Worm (Caenorhabditis elegans) whole organism, L2 larva: ENCODE measurements around the gene sto-3.

Source experiments
- C34F6.9 ChIP-seq: fragments of 150-350 bp; optimal IDR thresholded peaks from 2 replicates; lab custom pipeline; 2014; ENCODE audit warnings: missing biosample characterization, missing genetic modification characterization
- F13H6.1 ChIP-seq: sonication (generic microtip); optimal IDR thresholded peaks from 2 replicates; lab custom pipeline; 2016; ENCODE audit warnings: missing genetic modification characterization, missing compliant biosample characterization
- R02D3.7 ChIP-seq: fragments of 150-350 bp; optimal IDR thresholded peaks from 2 replicates; lab custom pipeline; 2014; ENCODE audit warnings: missing biosample characterization, missing genetic modification characterization
- Y55F3AM.14 ChIP-seq: fragments of 200-800 bp; sonication (Bioruptor generic); optimal IDR thresholded peaks from 2 replicates; lab custom pipeline; 2018; ENCODE audit warnings: mild to moderate bottlenecking, missing genetic modification characterization, missing compliant biosample characterization
- ZK546.5 ChIP-seq: sonication (generic microtip); optimal IDR thresholded peaks from 2 replicates; lab custom pipeline; 2017; ENCODE audit warnings: missing biosample characterization, missing genetic modification characterization
- alr-1 ChIP-seq: fragments of 150-350 bp; optimal IDR thresholded peaks from 2 replicates; lab custom pipeline; 2014; ENCODE audit warnings: missing biosample characterization, missing genetic modification characterization
- aly-2 ChIP-seq: fragments of 150-350 bp; optimal IDR thresholded peaks from 2 replicates; lab custom pipeline; 2014; ENCODE audit warnings: missing biosample characterization, missing genetic modification characterization
- ama-1 ChIP-seq: fragments of 150-350 bp; optimal IDR thresholded peaks from 2 replicates; lab custom pipeline; 2018; ENCODE audit warnings: inconsistent platforms
- blmp-1 ChIP-seq: sonication (generic microtip); optimal IDR thresholded peaks from 2 replicates; lab custom pipeline; 2017; ENCODE audit warnings: missing genetic modification characterization, mild to moderate bottlenecking, missing compliant biosample characterization, antibody characterized with exemption, moderate library complexity; ENCODE audit not compliant: insufficient read depth
- ceh-16 ChIP-seq: fragments of 150-350 bp; optimal IDR thresholded peaks from 2 replicates; lab custom pipeline; 2014; ENCODE audit warnings: missing biosample characterization, missing genetic modification characterization
- ceh-82 ChIP-seq: fragments of 150-350 bp; optimal IDR thresholded peaks from 2 replicates; lab custom pipeline; 2014; ENCODE audit warnings: missing biosample characterization, missing genetic modification characterization
- crh-2 ChIP-seq: sonication (generic microtip); optimal IDR thresholded peaks from 2 replicates; lab custom pipeline; 2017; ENCODE audit warnings: missing biosample characterization, missing genetic modification characterization
- dmd-4 ChIP-seq: sonication (generic microtip); optimal IDR thresholded peaks from 2 replicates; lab custom pipeline; 2017; ENCODE audit warnings: missing biosample characterization, missing genetic modification characterization
- egl-27 ChIP-seq: sonication (generic microtip); optimal IDR thresholded peaks from 3 replicates; lab custom pipeline; 2017; ENCODE audit warnings: missing biosample characterization, missing genetic modification reagents, missing genetic modification characterization
- elt-1 ChIP-seq: fragments of 150-350 bp; optimal IDR thresholded peaks from 2 replicates; lab custom pipeline; 2014; ENCODE audit warnings: missing biosample characterization, missing genetic modification characterization
- elt-3 ChIP-seq: sonication (generic microtip); optimal IDR thresholded peaks from 2 replicates; lab custom pipeline; 2017; ENCODE audit warnings: missing biosample characterization, missing genetic modification characterization
- gmeb-1 ChIP-seq: fragments of 150-350 bp; optimal IDR thresholded peaks from 2 replicates; lab custom pipeline; 2014; ENCODE audit warnings: missing biosample characterization, missing genetic modification characterization
- lin-11 ChIP-seq: fragments of 150-350 bp; sonication (generic microtip); optimal IDR thresholded peaks from 2 replicates; lab custom pipeline; 2014; ENCODE audit warnings: missing biosample characterization, missing genetic modification characterization, inconsistent platforms, mixed read lengths
- lin-13 ChIP-seq: fragments of 150-350 bp; optimal IDR thresholded peaks from 2 replicates; lab custom pipeline; 2014; ENCODE audit warnings: missing biosample characterization, missing genetic modification reagents, missing genetic modification characterization
- lin-39 ChIP-seq: fragments of 150-350 bp; optimal IDR thresholded peaks from 2 replicates; lab custom pipeline; 2014; ENCODE audit warnings: missing biosample characterization, missing genetic modification reagents, missing genetic modification characterization
- lsy-2 ChIP-seq, 2 experiments: fragments of 150-350 bp in 1 of 2; sonication (generic microtip) in 1 of 2; optimal IDR thresholded peaks; 2 replicates each; lab custom pipeline; 2014 to 2017; ENCODE audit warnings: missing biosample characterization in 2 of 2, missing genetic modification characterization in 2 of 2
- mab-5 ChIP-seq: fragments of 150-350 bp; optimal IDR thresholded peaks from 2 replicates; lab custom pipeline; 2014; ENCODE audit warnings: missing biosample characterization, missing genetic modification characterization
- mbf-1 ChIP-seq: sonication (generic microtip); optimal IDR thresholded peaks from 2 replicates; lab custom pipeline; 2017; ENCODE audit warnings: missing biosample characterization, missing genetic modification characterization
- mdl-1 ChIP-seq, 2 experiments: fragments of 150-350 bp in 1 of 2; sonication (generic microtip) in 1 of 2; optimal IDR thresholded peaks; 2 replicates each; lab custom pipeline; 2017; ENCODE audit warnings: missing biosample characterization in 2 of 2, missing genetic modification characterization in 2 of 2
- nhr-10 ChIP-seq: sonication (generic microtip); optimal IDR thresholded peaks from 2 replicates; lab custom pipeline; 2017; ENCODE audit warnings: missing biosample characterization, missing genetic modification characterization
- nhr-11 ChIP-seq: fragments of 150-350 bp; optimal IDR thresholded peaks from 2 replicates; lab custom pipeline; 2014; ENCODE audit warnings: missing biosample characterization, missing genetic modification characterization
- nhr-129 ChIP-seq: fragments of 150-350 bp; optimal IDR thresholded peaks from 2 replicates; lab custom pipeline; 2014; ENCODE audit warnings: missing biosample characterization, missing genetic modification characterization
- nhr-21 ChIP-seq: fragments of 150-350 bp; optimal IDR thresholded peaks from 2 replicates; lab custom pipeline; 2014; ENCODE audit warnings: missing biosample characterization, missing genetic modification characterization
- nhr-23 ChIP-seq: fragments of 150-350 bp; optimal IDR thresholded peaks from 2 replicates; lab custom pipeline; 2014; ENCODE audit warnings: missing biosample characterization, missing genetic modification reagents, missing genetic modification characterization
- nhr-237 ChIP-seq: fragments of 150-350 bp; optimal IDR thresholded peaks from 2 replicates; lab custom pipeline; 2014; ENCODE audit warnings: missing biosample characterization, missing genetic modification characterization
- nhr-25 ChIP-seq: fragments of 150-350 bp; sonication (generic microtip); optimal IDR thresholded peaks from 3 replicates; lab custom pipeline; 2014; ENCODE audit warnings: missing biosample characterization, missing genetic modification characterization
- nhr-6 ChIP-seq: fragments of 150-350 bp; optimal IDR thresholded peaks from 2 replicates; lab custom pipeline; 2014; ENCODE audit warnings: missing biosample characterization, missing genetic modification characterization
- nhr-77 ChIP-seq: fragments of 150-350 bp; optimal IDR thresholded peaks from 2 replicates; lab custom pipeline; 2014; ENCODE audit warnings: missing biosample characterization, missing genetic modification characterization
- peb-1 ChIP-seq: fragments of 150-350 bp; optimal IDR thresholded peaks from 2 replicates; lab custom pipeline; 2014; ENCODE audit warnings: missing biosample characterization, missing genetic modification characterization
- sem-4 ChIP-seq: fragments of 150-350 bp; optimal IDR thresholded peaks from 2 replicates; lab custom pipeline; 2014; ENCODE audit warnings: missing biosample characterization, missing genetic modification reagents, missing genetic modification characterization
- skn-1 ChIP-seq: sonication (generic microtip); optimal IDR thresholded peaks from 2 replicates; lab custom pipeline; 2017; ENCODE audit warnings: missing biosample characterization, missing genetic modification characterization
- sma-3 ChIP-seq: sonication (generic microtip); optimal IDR thresholded peaks from 2 replicates; lab custom pipeline; 2016; ENCODE audit warnings: missing genetic modification reagents, missing genetic modification characterization, missing compliant biosample characterization
- sma-9 ChIP-seq, 2 experiments: fragments of 150-350 bp in 1 of 2; sonication (generic microtip) in 1 of 2; optimal IDR thresholded peaks; 2 replicates each; lab custom pipeline; 2014 to 2016; ENCODE audit warnings: missing genetic modification characterization in 2 of 2, mild to moderate bottlenecking in 1 of 2, missing biosample characterization in 1 of 2, missing compliant biosample characterization in 1 of 2, missing genetic modification reagents in 1 of 2, moderate library complexity in 1 of 2
- snpc-4 ChIP-seq: fragments of 150-350 bp; optimal IDR thresholded peaks from 2 replicates; lab custom pipeline; 2014; ENCODE audit warnings: missing biosample characterization, missing genetic modification characterization
- unc-39 ChIP-seq: fragments of 150-350 bp; optimal IDR thresholded peaks from 2 replicates; lab custom pipeline; 2014; ENCODE audit warnings: missing biosample characterization, missing genetic modification characterization
- unc-55 ChIP-seq: fragments of 150-350 bp; sonication (generic microtip); optimal IDR thresholded peaks from 3 replicates; lab custom pipeline; 2014; ENCODE audit warnings: missing biosample characterization, missing genetic modification reagents, missing genetic modification characterization
- unc-62 ChIP-seq: fragments of 150-350 bp; optimal IDR thresholded peaks from 2 replicates; lab custom pipeline; 2014; ENCODE audit warnings: missing biosample characterization, missing genetic modification reagents, missing genetic modification characterization
- zag-1 ChIP-seq: fragments of 150-350 bp; optimal IDR thresholded peaks from 2 replicates; lab custom pipeline; 2014; ENCODE audit warnings: missing biosample characterization, missing genetic modification characterization
- ztf-1 ChIP-seq: fragments of 200-800 bp; sonication (Bioruptor generic); conservative IDR thresholded peaks from 2 replicates; pipeline ENCODE4 v1.3.6; 2022; ENCODE audit warnings: missing genetic modification characterization, missing compliant biosample characterization
- ztf-4 ChIP-seq: fragments of 150-350 bp; optimal IDR thresholded peaks from 2 replicates; lab custom pipeline; 2014; ENCODE audit warnings: missing biosample characterization, missing genetic modification characterization

Gene sto-3

ce11 chrX:11664184-11664583 is 42.3 kb upstream of the sto-3 start:
- TF ChIP-seq lsy-2 (tag; optimal IDR thresholded peaks at IDR 0.05; lab: Kevin White, UChicago) (no peak), blmp-1 (tag; lab: Kevin White, UChicago) (no peak), ZK546.5 (tag; lab: Kevin White, UChicago) (no peak), R02D3.7 (tag; lab: Kevin White, UChicago) (no peak), nhr-21 (tag; lab: Kevin White, UChicago) (no peak), unc-39 (no peak), nhr-23 (tag; lab: Kevin White, UChicago) (no peak), ztf-1 (GFP tag; lab: Robert Waterston, UW) (no peak), ceh-82 (tag; lab: Kevin White, UChicago) (no peak), elt-1 (tag; lab: Kevin White, UChicago) (no peak), nhr-10 (tag; lab: Kevin White, UChicago) (no peak), alr-1 (no peak), elt-3 (tag; lab: Kevin White, UChicago) (no peak), crh-2 (tag; lab: Kevin White, UChicago) (no peak), ceh-16 (no peak), sma-3 (no peak), mbf-1 (tag; lab: Kevin White, UChicago) (no peak), ama-1 (lab: Kevin White, UChicago) (no peak), sma-9 (GFP tag; optimal IDR thresholded peaks at IDR 0.05; lab: Kevin White, UChicago) (no peak), sma-9 (tag; optimal IDR thresholded peaks at IDR 0.05; lab: Kevin White, UChicago) (no peak)

ce11 chrX:11662557-11662956 is 40.7 kb upstream of the sto-3 start:
- TF ChIP-seq sma-9 (GFP tag; optimal IDR thresholded peaks at IDR 0.05; lab: Kevin White, UChicago) (peak; percentile 12), sma-9 (tag; optimal IDR thresholded peaks at IDR 0.05; lab: Kevin White, UChicago) (no peak), nhr-77 (tag; lab: Kevin White, UChicago) (no peak)

ce11 chrX:11662069-11662468 is 40.2 kb upstream of the sto-3 start:
- TF ChIP-seq nhr-10 (tag; lab: Kevin White, UChicago) (no peak), sma-9 (GFP tag; optimal IDR thresholded peaks at IDR 0.05; lab: Kevin White, UChicago) (no peak), sma-9 (tag; optimal IDR thresholded peaks at IDR 0.05; lab: Kevin White, UChicago) (no peak), lin-13 (GFP tag; lab: Kevin White, UChicago) (no peak), nhr-129 (tag; lab: Kevin White, UChicago) (peak; percentile 32), C34F6.9 (peak; percentile 23), ceh-82 (tag; lab: Kevin White, UChicago) (no peak), mdl-1 (tag; optimal IDR thresholded peaks at IDR 0.05; lab: Kevin White, UChicago) (no peak)

- TF ChIP-seq dmd-4 (tag; lab: Kevin White, UChicago) = no peak
- no peak for TF ChIP-seq nhr-25 (tag; lab: Kevin White, UChicago)
- peak; percentile 25 for TF ChIP-seq gmeb-1
- no peak for TF ChIP-seq nhr-11 (tag; lab: Kevin White, UChicago)
- TF ChIP-seq unc-39 = no peak
- no peak for TF ChIP-seq unc-55 (GFP tag; lab: Kevin White, UChicago)
- TF ChIP-seq snpc-4 (tag; lab: Kevin White, UChicago) = no peak
- TF ChIP-seq crh-2 (tag; lab: Kevin White, UChicago) = peak; percentile 79
- no peak for TF ChIP-seq sem-4
- TF ChIP-seq lin-13 (GFP tag; lab: Kevin White, UChicago) = peak; percentile 21
- no peak for TF ChIP-seq lsy-2 (tag; optimal IDR thresholded peaks at IDR 0.05; lab: Kevin White, UChicago)
- TF ChIP-seq elt-3 (tag; lab: Kevin White, UChicago) = no peak
- TF ChIP-seq sma-3 = peak; percentile 44
- TF ChIP-seq ZK546.5 (tag; lab: Kevin White, UChicago) = no peak
- no peak for TF ChIP-seq elt-1 (tag; lab: Kevin White, UChicago)
- peak; percentile 67 for TF ChIP-seq F13H6.1
- TF ChIP-seq peb-1 (tag; lab: Kevin White, UChicago) = no peak
- TF ChIP-seq Y55F3AM.14 (GFP tag; lab: Kevin White, UChicago) = no peak
- TF ChIP-seq alr-1 = no peak
- no peak for TF ChIP-seq ama-1 (lab: Kevin White, UChicago)
- TF ChIP-seq mbf-1 (tag; lab: Kevin White, UChicago) = no peak
- peak; percentile 1 for TF ChIP-seq egl-27 (tag; lab: Kevin White, UChicago)
- no peak for TF ChIP-seq nhr-237 (tag; lab: Kevin White, UChicago)
- no peak for TF ChIP-seq R02D3.7 (tag; lab: Kevin White, UChicago)
- TF ChIP-seq lin-11 (tag; lab: Kevin White, UChicago) = no peak
- TF ChIP-seq nhr-6 (tag; lab: Kevin White, UChicago) = no peak
- TF ChIP-seq lin-39 (tag; lab: Kevin White, UChicago) = no peak
- TF ChIP-seq ztf-4 (tag; lab: Kevin White, UChicago) = no peak
- TF ChIP-seq zag-1 (tag; lab: Kevin White, UChicago) = no peak
- TF ChIP-seq ceh-82 (tag; lab: Kevin White, UChicago) = no peak
- TF ChIP-seq nhr-129 (tag; lab: Kevin White, UChicago) = peak; percentile 95
- no peak for TF ChIP-seq skn-1 (tag; lab: Kevin White, UChicago)
- no peak for TF ChIP-seq unc-62 (GFP tag; lab: Kevin White, UChicago)
- no peak for TF ChIP-seq nhr-23 (tag; lab: Kevin White, UChicago)
- no peak for TF ChIP-seq mab-5 (tag; lab: Kevin White, UChicago)
- no peak for TF ChIP-seq nhr-77 (tag; lab: Kevin White, UChicago)
- no peak for TF ChIP-seq aly-2 (tag; lab: Kevin White, UChicago)
- no peak for TF ChIP-seq ceh-16
- no peak for TF ChIP-seq C34F6.9
Observed at ce11 chrX:11661625-11662024, 39.7 kb upstream of the sto-3 start, which contains the start of gene sfxn-1.5. sfxn-1.5 (minus strand) TSS chrX:11661660.
